Fruit fly (Drosophila melanogaster) Kc167 (cell line): Measurements from ENCODE around the gene Cpr65Au.

Source experiments
- Sin3A ChIP-seq: fragments of >200 bp; optimal IDR thresholded peaks from 2 replicates; lab custom pipeline; 2018; ENCODE audit warnings: missing external identifiers
- h ChIP-seq: fragments of >200 bp; optimal IDR thresholded peaks from 3 replicates; lab custom pipeline; 2018; ENCODE audit warnings: missing external identifiers
- psq ChIP-seq: fragments of >200 bp; optimal IDR thresholded peaks from 2 replicates; lab custom pipeline; 2017; ENCODE audit warnings: missing external identifiers
- ttk ChIP-seq: sonication (Bioruptor generic); optimal IDR thresholded peaks from 2 replicates; lab custom pipeline; 2017; ENCODE audit warnings: missing external identifiers

- no peak for TF ChIP-seq psq (lab: Kevin White, UChicago)
- TF ChIP-seq ttk (lab: Kevin White, UChicago): no peak
- TF ChIP-seq h (lab: Kevin White, UChicago): no peak
- TF ChIP-seq Sin3A: no peak
These were observed 25.6 kb upstream of the Cpr65Au start, which contains the start of gene CG13297 for dm6 chr3L:6157327-6158032.
